Worm (Caenorhabditis elegans): Measurements from ENCODE around the gene Y43E12A.3.

DNA sequence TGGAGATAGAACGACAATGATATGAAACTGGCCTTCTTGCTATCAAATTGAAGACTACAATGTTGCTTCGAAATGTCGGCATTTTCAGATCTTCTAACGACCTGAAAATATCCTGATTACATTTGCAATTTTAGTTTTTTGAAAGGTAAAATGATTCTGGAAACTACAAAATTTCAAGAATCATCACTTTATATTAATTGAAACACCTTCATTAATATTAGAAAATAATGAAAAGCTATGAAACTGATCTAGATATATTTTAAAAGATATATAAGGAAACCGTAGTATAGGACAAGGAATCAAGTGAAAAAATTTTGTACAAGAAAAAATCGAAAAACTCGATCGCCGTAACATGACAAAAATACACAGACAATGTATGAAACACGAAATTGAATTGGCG is 24.2 kb downstream of the Y43E12A.3 start, which contains the start of gene ndx-9:
- no peak for TF ChIP-seq flt-1 (GFP tag; IDR thresholded peaks at IDR 0.05)
- TF ChIP-seq ama-1 (optimal IDR thresholded peaks at IDR 0.05): no peak
- no peak for TF ChIP-seq aly-1 (tag; optimal IDR thresholded peaks at IDR 0.05)
- no peak for TF ChIP-seq ceh-36 (tag; optimal IDR thresholded peaks at IDR 0.05)
- TF ChIP-seq B0310.2 (tag; optimal IDR thresholded peaks at IDR 0.05): no peak
- no peak for TF ChIP-seq hmbx-1 (tag; optimal IDR thresholded peaks at IDR 0.05)
- no peak for TF ChIP-seq ets-7 (tag; optimal IDR thresholded peaks at IDR 0.05)
- no peak for TF ChIP-seq hnd-1 (tag; optimal IDR thresholded peaks at IDR 0.05)
- TF ChIP-seq scrt-1 (GFP tag; IDR thresholded peaks at IDR 0.05): no peak
- TF ChIP-seq sea-1 (GFP tag; conservative IDR thresholded peaks at IDR 0.05): no peak
- TF ChIP-seq hmg-4 (GFP tag; optimal IDR thresholded peaks at IDR 0.05): no peak
- no peak for TF ChIP-seq pes-1 (GFP tag; IDR thresholded peaks at IDR 0.05)
- TF ChIP-seq tbx-11 (GFP tag; IDR thresholded peaks at IDR 0.05): no peak

Measured in whole organism, early embryonic.